Worm (Caenorhabditis elegans): ENCODE data around the gene C37E2.10.
A peak's percentile ranks its signal among the peaks of the same experiment; 100 is the strongest.

The C37E2.10 gene

ce11 chrX:14223156-14223555 is 44.4 kb downstream of the C37E2.10 start, which contains the start of gene K06G5.3:
Gene K06G5.3, minus strand, starts transcription at chrX:14223256.
- TF ChIP-seq T22C8.4 (GFP tag; IDR thresholded peaks at IDR 0.05): no peak
- no peak for TF ChIP-seq med-1 (GFP tag; optimal IDR thresholded peaks at IDR 0.05; ENCODE audit: insufficient read depth)
- no peak for TF ChIP-seq ref-1 (GFP tag; conservative IDR thresholded peaks at IDR 0.05)
- TF ChIP-seq tab-1 (GFP tag; IDR thresholded peaks at IDR 0.05): no peak
- no peak for TF ChIP-seq ztf-23 (GFP tag; IDR thresholded peaks at IDR 0.05)
- TF ChIP-seq flt-1 (GFP tag; IDR thresholded peaks at IDR 0.05): no peak
- no peak for TF ChIP-seq cog-1 (tag; optimal IDR thresholded peaks at IDR 0.05)
- no peak for TF ChIP-seq klf-2 (GFP tag; conservative IDR thresholded peaks at IDR 0.05)
- TF ChIP-seq ztf-29 (GFP tag; IDR thresholded peaks at IDR 0.05): no peak

- TF ChIP-seq ref-1 (GFP tag; conservative IDR thresholded peaks at IDR 0.05) (no peak), ztf-29 (GFP tag; IDR thresholded peaks at IDR 0.05) (no peak), klf-2 (GFP tag; conservative IDR thresholded peaks at IDR 0.05) (no peak), tab-1 (GFP tag; IDR thresholded peaks at IDR 0.05) (no peak), cog-1 (tag; optimal IDR thresholded peaks at IDR 0.05) (no peak), T22C8.4 (GFP tag; IDR thresholded peaks at IDR 0.05) (no peak), med-1 (GFP tag; optimal IDR thresholded peaks at IDR 0.05; ENCODE audit: insufficient read depth) (no peak), flt-1 (GFP tag; IDR thresholded peaks at IDR 0.05) (no peak), ztf-23 (GFP tag; IDR thresholded peaks at IDR 0.05) (no peak)
Observed at ce11 chrX:14225273-14225672, 46.5 kb downstream of the C37E2.10 start, which contains the start of gene cyp-13B2. Gene cyp-13B2, plus strand, starts transcription at chrX:14225573.

ce11 chrX:14228764-14229163 is 50.0 kb downstream of the C37E2.10 start:
- TF ChIP-seq klf-2 (GFP tag; conservative IDR thresholded peaks at IDR 0.05) (no peak), flt-1 (GFP tag; IDR thresholded peaks at IDR 0.05) (peak; percentile 84), ztf-29 (GFP tag; IDR thresholded peaks at IDR 0.05) (no peak), ref-1 (GFP tag; conservative IDR thresholded peaks at IDR 0.05) (no peak), cog-1 (tag; optimal IDR thresholded peaks at IDR 0.05) (no peak), T22C8.4 (GFP tag; IDR thresholded peaks at IDR 0.05) (0 out of 2 replicates have a peak, but pooled peaks have one; percentile 17), tab-1 (GFP tag; IDR thresholded peaks at IDR 0.05) (peak; percentile 72; the same call in 1 of the 2 replicates), ztf-23 (GFP tag; IDR thresholded peaks at IDR 0.05) (no peak), med-1 (GFP tag; optimal IDR thresholded peaks at IDR 0.05; ENCODE audit: insufficient read depth) (peak; percentile 13)
